Fruit fly (Drosophila melanogaster) whole organism, pupa: ENCODE data around the gene CG17298.

Experiments used
- CG10348 ChIP-seq: fragments of 200-800 bp; sonication (Bioruptor generic); IDR thresholded peaks from 2 replicates; pipeline ENCODE4 v1.3.6; 2022; ENCODE audit warnings: missing biosample characterization, missing genetic modification characterization
- CG12605 ChIP-seq: fragments of 200-800 bp; sonication (Bioruptor generic); IDR thresholded peaks from 2 replicates; pipeline ENCODE4 v1.3.6; 2022; ENCODE audit warnings: missing biosample characterization, missing genetic modification characterization
- CG13204 ChIP-seq: fragments of 200-800 bp; sonication (Bioruptor generic); optimal IDR thresholded peaks from 2 replicates; lab custom pipeline; 2018; ENCODE audit warnings: missing biosample characterization, mild to moderate bottlenecking, missing genetic modification characterization, moderate library complexity
- CG14655 ChIP-seq: fragments of 200-800 bp; sonication (Bioruptor generic); optimal IDR thresholded peaks from 3 replicates; lab custom pipeline; 2017; ENCODE audit warnings: mild to moderate bottlenecking, missing biosample characterization, missing genetic modification reagents, missing genetic modification characterization
- CG15710 ChIP-seq: fragments of 200-800 bp; sonication (Bioruptor generic); optimal IDR thresholded peaks from 2 replicates; lab custom pipeline; 2018; ENCODE audit warnings: missing biosample characterization, mild to moderate bottlenecking, missing genetic modification characterization, moderate library complexity
- CG17806 ChIP-seq: fragments of 200-800 bp; sonication (Bioruptor generic); optimal IDR thresholded peaks from 2 replicates; lab custom pipeline; 2018; ENCODE audit warnings: missing biosample characterization, mild to moderate bottlenecking, missing genetic modification characterization, moderate library complexity
- CG32121 ChIP-seq: fragments of 200-800 bp; sonication (Bioruptor generic); IDR thresholded peaks from 2 replicates; pipeline ENCODE4 v1.3.6; 2022; ENCODE audit warnings: missing biosample characterization, missing genetic modification characterization
- CG34367 ChIP-seq: fragments of 200-800 bp; sonication (Bioruptor generic); optimal IDR thresholded peaks from 2 replicates; lab custom pipeline; 2018; ENCODE audit warnings: missing biosample characterization, mild to moderate bottlenecking, missing genetic modification characterization
- CG4496 ChIP-seq: fragments of 200-800 bp; sonication (Bioruptor generic); IDR thresholded peaks from 3 replicates; pipeline ENCODE4 v1.3.6; 2022; ENCODE audit warnings: missing biosample characterization, missing genetic modification characterization
- CG8159 ChIP-seq: fragments of 200-800 bp; sonication (Bioruptor generic); optimal IDR thresholded peaks from 3 replicates; lab custom pipeline; 2018; ENCODE audit warnings: missing biosample characterization, mild to moderate bottlenecking, missing genetic modification characterization, moderate library complexity
- CG8301 ChIP-seq: fragments of 200-800 bp; sonication (Bioruptor generic); optimal IDR thresholded peaks from 2 replicates; lab custom pipeline; 2018; ENCODE audit warnings: missing biosample characterization, mild to moderate bottlenecking, missing genetic modification characterization
- CG9948 ChIP-seq: fragments of 200-800 bp; sonication (Bioruptor generic); optimal IDR thresholded peaks from 2 replicates; lab custom pipeline; 2018; ENCODE audit warnings: missing biosample characterization, mild to moderate bottlenecking, missing genetic modification characterization, moderate library complexity
- D1 ChIP-seq: fragments of 200-800 bp; sonication (Bioruptor generic); optimal IDR thresholded peaks from 2 replicates; lab custom pipeline; 2018; ENCODE audit warnings: missing biosample characterization, mild to moderate bottlenecking, missing genetic modification characterization, moderate library complexity
- EcR ChIP-seq: fragments of 200-800 bp; sonication (Bioruptor generic); optimal IDR thresholded peaks from 3 replicates; lab custom pipeline; 2019; ENCODE audit warnings: missing biosample characterization, missing genetic modification characterization, mild to moderate bottlenecking, moderate library complexity, missing genetic modification reagents
- Ets98B ChIP-seq: fragments of 200-800 bp; sonication (Bioruptor generic); IDR thresholded peaks from 2 replicates; pipeline ENCODE4 v1.3.6; 2022; ENCODE audit warnings: missing biosample characterization, missing genetic modification characterization
- Pif1A ChIP-seq: fragments of 200-800 bp; sonication (Bioruptor generic); optimal IDR thresholded peaks from 3 replicates; lab custom pipeline; 2016; ENCODE audit warnings: missing biosample characterization, missing genetic modification characterization
- Pif1B ChIP-seq: fragments of 200-800 bp; sonication (Bioruptor generic); optimal IDR thresholded peaks from 3 replicates; lab custom pipeline; 2016; ENCODE audit warnings: missing biosample characterization, missing genetic modification characterization
- Snoo ChIP-seq: fragments of 200-800 bp; sonication (Bioruptor generic); optimal IDR thresholded peaks from 3 replicates; lab custom pipeline; 2017; ENCODE audit warnings: missing biosample characterization, mild to moderate bottlenecking, missing genetic modification characterization, inconsistent platforms
- fd96Ca ChIP-seq: fragments of 200-800 bp; sonication (Bioruptor generic); IDR thresholded peaks from 3 replicates; pipeline ENCODE4 v1.3.6; 2022; ENCODE audit warnings: missing biosample characterization, missing genetic modification characterization
- gl ChIP-seq: fragments of 200-800 bp; sonication (Bioruptor generic); optimal IDR thresholded peaks from 2 replicates; lab custom pipeline; 2018; ENCODE audit warnings: missing biosample characterization, mild to moderate bottlenecking, missing genetic modification characterization
- rn ChIP-seq: fragments of 200-800 bp; sonication (Bioruptor generic); IDR thresholded peaks from 2 replicates; pipeline ENCODE4 v1.3.6; 2022; ENCODE audit warnings: missing biosample characterization, missing genetic modification characterization

CG17298 gene

dm6 chr3R:21252478-21252877, 30.5 kb upstream of the CG17298 start:
- TF ChIP-seq CG12605 (GFP tag; lab: Robert Waterston, UW) (no peak), fd96Ca (GFP tag; lab: Robert Waterston, UW) (no peak), EcR (GFP tag; lab: Kevin White, UChicago) (peak; percentile 18)

DNA sequence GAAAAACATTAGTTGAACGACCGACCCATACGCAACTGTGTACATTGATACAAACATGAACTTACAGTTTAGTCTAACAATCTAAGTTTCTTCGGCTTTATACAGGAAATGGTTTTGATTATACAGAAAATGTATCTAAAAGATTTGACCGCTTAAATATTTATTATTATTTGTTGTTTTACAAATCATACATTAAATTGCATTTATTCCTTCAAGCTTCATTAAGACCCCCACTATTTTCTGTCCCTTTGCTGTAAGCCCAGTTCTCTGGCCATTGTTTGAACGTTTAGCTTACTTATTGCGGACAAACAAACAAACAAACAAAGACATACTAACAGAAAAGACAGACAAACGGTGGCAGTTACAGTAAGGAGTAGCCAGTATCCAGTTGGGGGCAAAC, 28.7 kb upstream of the CG17298 start:
- no peak for TF ChIP-seq CG15710 (tag; lab: Kevin White, UChicago)
- no peak for TF ChIP-seq gl (tag; lab: Kevin White, UChicago)
- no peak for TF ChIP-seq CG9948 (tag; lab: Kevin White, UChicago)
- no peak for TF ChIP-seq CG10348
- no peak for TF ChIP-seq CG17806
- no peak for TF ChIP-seq EcR (GFP tag; lab: Kevin White, UChicago)
- no peak for TF ChIP-seq Pif1B (GFP tag; lab: Kevin White, UChicago)
- no peak for TF ChIP-seq Snoo (tag; lab: Kevin White, UChicago)
- peak; percentile 14; the same call in 1 of the 2 replicates for TF ChIP-seq Ets98B (GFP tag; lab: Robert Waterston, UW)
- peak; percentile 42 for TF ChIP-seq CG14655
- no peak for TF ChIP-seq CG8159
- TF ChIP-seq CG32121 (GFP tag; lab: Robert Waterston, UW) = peak; percentile 57
- no peak for TF ChIP-seq Pif1A
- no peak for TF ChIP-seq CG34367 (tag; lab: Kevin White, UChicago)
- no peak for TF ChIP-seq fd96Ca (GFP tag; lab: Robert Waterston, UW)
- peak; percentile 19 for TF ChIP-seq CG8301 (tag; lab: Kevin White, UChicago)

DNA sequence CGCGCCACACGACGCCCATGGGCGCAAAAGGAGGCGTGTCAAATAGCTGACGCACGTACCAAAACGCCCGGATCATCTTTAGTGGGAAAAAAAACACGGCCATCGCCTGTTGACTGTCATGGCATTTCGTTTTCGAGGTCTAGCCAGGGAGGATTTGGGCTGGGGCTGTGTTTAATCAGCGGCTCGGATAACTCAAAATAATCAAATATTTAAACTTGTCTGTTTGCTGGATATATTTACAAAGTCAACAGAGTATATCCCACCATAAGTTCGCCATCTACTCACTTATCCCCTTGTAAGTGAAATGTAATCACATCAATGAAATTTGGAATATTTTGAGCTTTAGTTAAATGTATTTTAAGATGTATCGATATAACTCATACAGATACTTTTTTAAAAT, 22.2 kb upstream of the CG17298 start:
- TF ChIP-seq Pif1B (GFP tag; lab: Kevin White, UChicago) (no peak), CG10348 (no peak), CG34367 (tag; lab: Kevin White, UChicago) (no peak), CG14655 (no peak), CG4496 (GFP tag; lab: Robert Waterston, UW) (no peak), rn (GFP tag; lab: Robert Waterston, UW) (no peak), CG12605 (GFP tag; lab: Robert Waterston, UW) (no peak), D1 (tag; lab: Kevin White, UChicago) (no peak), CG15710 (tag; lab: Kevin White, UChicago) (no peak), Pif1A (no peak), Snoo (tag; lab: Kevin White, UChicago) (no peak), CG8301 (tag; lab: Kevin White, UChicago) (no peak), CG9948 (tag; lab: Kevin White, UChicago) (no peak), CG32121 (GFP tag; lab: Robert Waterston, UW) (no peak), CG8159 (no peak), EcR (GFP tag; lab: Kevin White, UChicago) (no peak), gl (tag; lab: Kevin White, UChicago) (no peak), CG17806 (no peak)
- TF ChIP-seq, all 21 proteins: peak for 0

- TF ChIP-seq CG17806 (no peak), EcR (GFP tag; lab: Kevin White, UChicago) (no peak), fd96Ca (GFP tag; lab: Robert Waterston, UW) (peak; percentile 43; the same call in 1 of the 3 replicates), CG4496 (GFP tag; lab: Robert Waterston, UW) (peak; percentile 85; the same call in 2 of the 3 replicates), CG32121 (GFP tag; lab: Robert Waterston, UW) (no peak), CG15710 (tag; lab: Kevin White, UChicago) (no peak), CG14655 (no peak), D1 (tag; lab: Kevin White, UChicago) (no peak), Pif1B (GFP tag; lab: Kevin White, UChicago) (no peak), Snoo (tag; lab: Kevin White, UChicago) (peak; percentile 40), CG10348 (no peak), Ets98B (GFP tag; lab: Robert Waterston, UW) (peak; percentile 31; the same call in 1 of the 2 replicates), Pif1A (peak; percentile 17)
These were observed 19.8 kb upstream of the CG17298 start for dm6 chr3R:21263177-21263576.

DNA sequence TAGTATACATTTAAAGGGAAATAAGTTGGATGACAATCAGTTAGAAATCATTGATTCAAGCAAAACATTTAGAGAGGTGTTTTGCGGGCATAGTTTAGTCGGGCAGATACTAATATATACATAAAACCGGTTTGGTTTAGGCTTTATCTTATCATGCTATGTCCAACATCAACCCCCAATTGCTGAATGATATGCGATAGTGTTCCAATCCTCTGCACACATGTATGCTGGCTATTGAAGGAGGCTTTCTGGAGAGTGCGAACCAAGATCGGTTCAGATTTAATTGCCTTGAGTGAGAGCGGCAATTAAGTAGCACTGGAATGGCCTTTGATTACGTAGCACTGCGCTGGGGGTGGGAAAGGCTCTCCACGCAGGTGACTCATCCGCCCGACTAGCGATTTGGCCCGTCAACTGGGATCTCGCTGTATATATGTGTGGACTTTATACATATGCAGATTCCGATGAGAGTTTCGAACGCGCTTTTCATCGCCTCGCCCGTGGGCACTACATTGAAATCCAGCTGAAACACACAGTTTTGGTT, 15.0 kb upstream of the CG17298 start:
- TF ChIP-seq gl (tag; lab: Kevin White, UChicago) = peak; percentile 10
- 0 out of 3 replicates have a peak, but pooled peaks have one; percentile 18 for TF ChIP-seq fd96Ca (GFP tag; lab: Robert Waterston, UW)
- TF ChIP-seq D1 (tag; lab: Kevin White, UChicago) = no peak
- TF ChIP-seq CG10348 = no peak
- peak; percentile 23; the same call in 1 of the 2 replicates for TF ChIP-seq CG12605 (GFP tag; lab: Robert Waterston, UW)
- TF ChIP-seq, all 21 proteins: peak for 3

DNA sequence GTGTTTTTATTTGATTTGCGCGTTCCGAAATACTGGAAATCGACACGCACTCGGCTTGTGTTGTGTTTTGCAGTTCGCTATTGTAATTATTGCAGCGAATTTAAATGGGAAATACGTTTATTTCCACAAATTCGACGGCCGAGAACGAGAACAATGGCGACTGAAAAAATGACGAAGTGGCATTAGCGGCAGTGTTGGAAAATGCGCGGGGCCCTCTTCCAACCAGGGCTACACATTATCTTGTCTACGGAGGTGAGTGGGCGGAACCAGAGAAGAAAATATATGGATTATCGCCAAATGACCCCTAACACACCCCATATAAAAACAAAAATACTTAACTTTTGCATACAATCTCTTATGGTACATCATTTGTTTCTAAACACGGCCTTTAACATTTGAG, 14.1 kb upstream of the CG17298 start, which contains the start of gene Rab1:
Rab1 (minus strand) TSS at position 188 of the 400 bp plus-strand sequence.
- TF ChIP-seq D1 (tag; lab: Kevin White, UChicago) (no peak), CG13204 (GFP tag; lab: Kevin White, UChicago) (no peak), CG8159 (peak; percentile 11), Ets98B (GFP tag; lab: Robert Waterston, UW) (0 out of 2 replicates have a peak, but pooled peaks have one; percentile 7), Snoo (tag; lab: Kevin White, UChicago) (peak; percentile 56), CG8301 (tag; lab: Kevin White, UChicago) (no peak), EcR (GFP tag; lab: Kevin White, UChicago) (no peak), CG9948 (tag; lab: Kevin White, UChicago) (no peak), CG10348 (no peak), CG32121 (GFP tag; lab: Robert Waterston, UW) (0 out of 2 replicates have a peak, but pooled peaks have one; percentile 23), CG4496 (GFP tag; lab: Robert Waterston, UW) (0 out of 3 replicates have a peak, but pooled peaks have one; percentile 62), Pif1B (GFP tag; lab: Kevin White, UChicago) (no peak), fd96Ca (GFP tag; lab: Robert Waterston, UW) (peak; percentile 52; the same call in 1 of the 3 replicates), gl (tag; lab: Kevin White, UChicago) (no peak), CG17806 (no peak)
